Fruit fly (Drosophila melanogaster) whole organism, prepupa: ENCODE data around the gene Nrt.

Source experiments
- CG6792 ChIP-seq: fragments of 200-800 bp; sonication (Bioruptor generic); optimal IDR thresholded peaks from 3 replicates; lab custom pipeline; 2016; ENCODE audit warnings: missing biosample characterization, missing genetic modification characterization
- CG6854 ChIP-seq: fragments of 200-800 bp; sonication (Bioruptor generic); optimal IDR thresholded peaks from 2 replicates; lab custom pipeline; 2017; ENCODE audit warnings: missing biosample characterization, mild to moderate bottlenecking, missing genetic modification characterization
- CG9139 ChIP-seq: fragments of 200-800 bp; sonication (Bioruptor generic); optimal IDR thresholded peaks from 3 replicates; lab custom pipeline; 2017; ENCODE audit warnings: missing biosample characterization, mild to moderate bottlenecking, missing genetic modification characterization
- Ets21C ChIP-seq: fragments of 200-800 bp; sonication (Bioruptor generic); optimal IDR thresholded peaks from 3 replicates; lab custom pipeline; 2016; ENCODE audit warnings: missing biosample characterization, missing genetic modification characterization
- Lpt ChIP-seq: fragments of 200-800 bp; sonication (Bioruptor generic); optimal IDR thresholded peaks from 3 replicates; lab custom pipeline; 2016; ENCODE audit warnings: missing biosample characterization, missing genetic modification characterization
- cyc ChIP-seq: fragments of 200-800 bp; sonication (Bioruptor generic); optimal IDR thresholded peaks from 3 replicates; lab custom pipeline; 2016; ENCODE audit warnings: missing biosample characterization, missing genetic modification characterization
- fd59A ChIP-seq: fragments of 200-800 bp; sonication (Bioruptor generic); optimal IDR thresholded peaks from 2 replicates; lab custom pipeline; 2017; ENCODE audit warnings: missing biosample characterization, mild to moderate bottlenecking, missing genetic modification characterization, missing genetic modification reagents
- topi ChIP-seq: fragments of 200-800 bp; sonication (Bioruptor generic); optimal IDR thresholded peaks from 3 replicates; lab custom pipeline; 2016; ENCODE audit warnings: missing biosample characterization, missing genetic modification characterization

DNA sequence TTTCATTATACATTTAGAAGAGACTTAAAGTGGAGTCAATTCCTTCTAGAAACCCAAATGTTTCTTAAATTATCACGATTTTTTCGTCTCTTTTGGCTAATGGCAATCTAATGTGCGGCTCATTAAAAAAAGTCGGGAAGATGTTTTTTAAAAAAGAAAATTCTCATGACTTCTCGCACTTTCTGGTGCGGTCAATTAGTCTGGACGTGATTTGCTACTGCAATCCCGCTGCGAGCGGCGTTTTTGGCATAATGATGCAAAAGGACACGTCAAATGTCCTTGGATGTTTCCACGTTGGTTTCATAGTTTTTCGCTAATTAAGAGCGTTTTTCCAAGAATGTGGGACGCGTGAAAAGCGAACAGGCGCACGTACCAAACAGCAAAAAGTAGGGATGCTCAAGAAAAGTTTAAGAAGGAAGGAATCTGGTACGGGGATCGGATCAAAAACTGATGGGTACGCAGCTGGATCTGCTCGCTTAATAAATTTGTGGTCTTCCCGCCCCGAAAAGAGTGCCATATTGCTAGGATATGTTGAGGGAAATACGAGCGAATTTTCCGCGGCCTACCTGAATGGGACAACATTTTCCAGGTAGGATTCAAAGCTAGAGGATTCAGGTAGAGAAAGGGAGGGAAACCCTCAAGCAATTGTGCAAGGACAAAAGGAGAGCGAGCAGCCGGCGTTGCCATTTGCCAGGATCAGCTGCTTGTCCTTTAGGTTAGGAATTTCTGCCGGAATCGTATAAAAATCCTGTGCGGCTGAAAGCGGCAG is 7.1 kb downstream of the Nrt start:
- no peak for TF ChIP-seq Lpt (GFP tag; lab: Kevin White, UChicago)
- no peak for TF ChIP-seq Ets21C (GFP tag; lab: Kevin White, UChicago)
- no peak for TF ChIP-seq CG6792
- no peak for TF ChIP-seq fd59A
- no peak for TF ChIP-seq cyc (GFP tag; lab: Kevin White, UChicago)
- TF ChIP-seq CG9139 = no peak
- no peak for TF ChIP-seq CG6854 (GFP tag; lab: Kevin White, UChicago)
- no peak for TF ChIP-seq topi (GFP tag; lab: Kevin White, UChicago)
